Worm (Caenorhabditis elegans): ENCODE measurements around the gene gpx-4.

DNA sequence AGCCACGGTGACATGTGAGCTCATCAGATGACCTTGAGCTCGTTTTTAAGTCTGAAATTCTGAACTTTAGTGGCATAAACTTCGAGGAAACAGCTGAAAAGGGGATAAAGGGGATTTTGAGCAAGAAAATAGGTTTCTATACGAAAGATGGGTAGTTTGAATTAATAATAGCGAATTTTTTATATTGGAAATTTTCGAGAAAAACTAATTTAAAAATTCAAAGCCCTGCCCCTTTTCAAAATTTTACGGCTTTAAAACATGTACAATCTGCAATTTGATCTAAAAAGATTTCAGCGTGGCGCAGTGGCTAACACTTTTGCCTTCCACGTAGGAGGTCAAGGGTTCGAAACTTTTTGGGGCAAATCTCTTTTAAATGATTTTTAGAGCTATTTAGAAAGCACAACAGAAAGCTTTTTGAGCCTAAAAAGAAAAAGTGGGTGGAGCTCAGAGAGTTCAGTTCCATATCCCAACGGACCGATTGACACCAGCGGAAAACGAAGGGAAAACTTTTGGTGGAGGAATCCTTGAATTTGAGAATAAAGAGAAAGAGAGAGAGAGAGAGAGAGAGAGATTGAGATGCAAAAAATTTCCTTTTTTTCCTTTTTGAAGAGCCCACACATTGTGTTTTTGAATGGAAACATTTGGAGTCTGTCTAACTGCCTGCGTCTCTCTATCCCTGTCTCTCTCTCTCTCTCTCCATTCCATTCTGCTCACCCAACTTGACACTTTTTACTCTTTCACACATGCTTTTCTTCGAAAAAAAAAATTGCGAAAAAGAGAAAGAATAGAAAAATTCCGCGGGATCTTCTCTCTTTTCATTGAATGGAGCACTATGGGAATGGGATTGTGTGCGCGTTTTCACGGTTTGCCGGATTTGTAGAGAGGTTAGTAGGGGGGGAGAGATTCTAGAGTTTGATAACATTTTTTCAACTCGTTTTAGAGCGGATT lies 10.6 kb downstream of the gpx-4 start, which contains the start of gene Y69A2AR.31:
- TF ChIP-seq W03F9.2 (tag; optimal IDR thresholded peaks at IDR 0.05) (no peak), him-1 (tag; optimal IDR thresholded peaks at IDR 0.05) (no peak), dao-5 (tag; optimal IDR thresholded peaks at IDR 0.05) (no peak)
